Fruit fly (Drosophila melanogaster) whole organism, adult: ENCODE measurements around the gene Spn77Ba.

Experiments used
- CG12768 ChIP-seq: fragments of 200-800 bp; sonication (Bioruptor generic); optimal IDR thresholded peaks from 2 replicates; lab custom pipeline; 2017; ENCODE audit warnings: missing biosample characterization, missing genetic modification characterization, mild to moderate bottlenecking, moderate library complexity, missing genetic modification reagents
- CG14711 ChIP-seq: fragments of 200-800 bp; sonication (Bioruptor generic); optimal IDR thresholded peaks from 2 replicates; lab custom pipeline; 2018; ENCODE audit warnings: missing biosample characterization, mild to moderate bottlenecking, missing genetic modification characterization, moderate library complexity
- CG1620 ChIP-seq: fragments of 200-800 bp; sonication (Bioruptor generic); optimal IDR thresholded peaks from 2 replicates; lab custom pipeline; 2016; ENCODE audit warnings: missing biosample characterization, missing genetic modification characterization
- CG33017 ChIP-seq: fragments of 200-800 bp; sonication (Bioruptor generic); optimal IDR thresholded peaks from 2 replicates; lab custom pipeline; 2018; ENCODE audit warnings: missing biosample characterization, mild to moderate bottlenecking, missing genetic modification characterization, moderate library complexity
- CG7045 ChIP-seq: fragments of 200-800 bp; sonication (Bioruptor generic); optimal IDR thresholded peaks from 2 replicates; lab custom pipeline; 2017; ENCODE audit warnings: missing biosample characterization, mild to moderate bottlenecking, missing genetic modification characterization
- CG7101 ChIP-seq: fragments of 200-800 bp; sonication (Bioruptor generic); optimal IDR thresholded peaks from 2 replicates; lab custom pipeline; 2018; ENCODE audit warnings: missing biosample characterization, mild to moderate bottlenecking, missing genetic modification characterization, moderate library complexity
- Clk ChIP-seq: fragments of 200-800 bp; sonication (Bioruptor generic); optimal IDR thresholded peaks from 2 replicates; lab custom pipeline; 2017; ENCODE audit warnings: missing biosample characterization, missing genetic modification characterization
- Hr96 ChIP-seq: fragments of 200-800 bp; sonication (Bioruptor generic); optimal IDR thresholded peaks from 2 replicates; lab custom pipeline; 2016; ENCODE audit warnings: missing biosample characterization, missing genetic modification characterization
- Mnt ChIP-seq: fragments of 200-800 bp; sonication (Bioruptor generic); optimal IDR thresholded peaks from 2 replicates; lab custom pipeline; 2016; ENCODE audit warnings: missing biosample characterization, mild to moderate bottlenecking, missing genetic modification characterization
- bab1 ChIP-seq: fragments of 200-800 bp; sonication (Bioruptor generic); optimal IDR thresholded peaks from 3 replicates; lab custom pipeline; 2019; ENCODE audit warnings: missing biosample characterization, mild to moderate bottlenecking, missing genetic modification characterization, moderate library complexity
- cnc ChIP-seq, 2 experiments: fragments of >200 bp; optimal IDR thresholded peaks; 2 replicates each; lab custom pipeline; 2017
- pad ChIP-seq: fragments of 200-800 bp; sonication (Bioruptor generic); optimal IDR thresholded peaks from 3 replicates; lab custom pipeline; 2017; ENCODE audit warnings: missing biosample characterization, missing genetic modification characterization, mild to moderate bottlenecking, moderate library complexity, missing genetic modification reagents
- tj ChIP-seq: fragments of 200-800 bp; sonication (Bioruptor generic); optimal IDR thresholded peaks from 3 replicates; lab custom pipeline; 2017; ENCODE audit warnings: missing biosample characterization, mild to moderate bottlenecking, missing genetic modification characterization, moderate library complexity
- toe ChIP-seq: fragments of 200-800 bp; sonication (Bioruptor generic); optimal IDR thresholded peaks from 2 replicates; lab custom pipeline; 2016; ENCODE audit warnings: missing biosample characterization, missing genetic modification characterization

DNA sequence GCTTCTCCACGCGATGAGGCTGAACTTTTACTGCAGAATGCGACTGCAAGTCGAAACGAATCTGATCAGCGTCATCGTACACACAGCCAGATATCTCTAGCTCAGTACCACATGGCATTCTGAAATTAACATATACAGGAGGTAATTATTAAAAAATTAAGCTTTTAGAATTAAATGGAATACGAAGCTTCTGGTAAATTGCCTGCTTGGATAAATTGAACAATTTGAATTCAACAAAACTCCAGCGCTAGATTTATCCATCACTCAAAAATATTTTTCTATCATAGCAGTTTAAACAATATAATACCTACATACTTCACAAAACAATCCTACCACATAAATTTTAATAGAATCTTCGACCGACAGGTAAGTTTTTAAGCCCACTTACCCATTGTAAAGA, 17.9 kb upstream of the Spn77Ba start, which contains the start of gene SCCRO4:
- TF ChIP-seq CG14711 (tag; lab: Kevin White, UChicago) (no peak), bab1 (GFP tag; lab: Kevin White, UChicago) (no peak), pad (GFP tag; lab: Kevin White, UChicago) (no peak), toe (GFP tag; lab: Kevin White, UChicago) (no peak), CG7101 (tag; lab: Kevin White, UChicago) (no peak), cnc (optimal IDR thresholded peaks at IDR 0.05; lab: Kevin White, UChicago) (no peak), CG33017 (tag; lab: Kevin White, UChicago) (no peak), Hr96 (no peak), Clk (GFP tag; lab: Kevin White, UChicago) (no peak), CG12768 (no peak), tj (GFP tag; lab: Kevin White, UChicago) (no peak), CG7045 (GFP tag; lab: Kevin White, UChicago) (no peak), Mnt (GFP tag; lab: Kevin White, UChicago) (no peak), CG1620 (GFP tag; lab: Kevin White, UChicago) (no peak)
